Worm (Caenorhabditis elegans): ENCODE data around the gene F56B3.11.
A peak's percentile ranks its signal among the peaks of the same experiment; 100 is the strongest.

F56B3.11 gene

ce11 chrIV:807027-807516, 10.7 kb upstream of the F56B3.11 start, which contains the start of gene Y55F3BL.6:
Gene Y55F3BL.6, minus strand, starts transcription at chrIV:807077.
- TF ChIP-seq ceh-34 (tag; optimal IDR thresholded peaks at IDR 0.05) (no peak), ahr-1 (tag; optimal IDR thresholded peaks at IDR 0.05) (no peak), ceh-45 (GFP tag; IDR thresholded peaks at IDR 0.05) (no peak), T23F11.4 (GFP tag; optimal IDR thresholded peaks at IDR 0.05) (no peak), pax-1 (tag; optimal IDR thresholded peaks at IDR 0.05) (no peak), nfya-1 (tag; optimal IDR thresholded peaks at IDR 0.05) (no peak), pqm-1 (tag; optimal IDR thresholded peaks at IDR 0.05) (no peak), gmeb-2 (tag; optimal IDR thresholded peaks at IDR 0.05) (no peak), ttx-3 (tag; optimal IDR thresholded peaks at IDR 0.05) (no peak), rnt-1 (tag; optimal IDR thresholded peaks at IDR 0.05) (no peak), pag-3 (tag; optimal IDR thresholded peaks at IDR 0.05; ENCODE audit: borderline replicate concordance) (no peak)

- TF ChIP-seq ztf-16 (tag; optimal IDR thresholded peaks at IDR 0.05) (no peak), ceh-48 (tag; optimal IDR thresholded peaks at IDR 0.05) (peak; percentile 27)
Observed at ce11 chrIV:805693-806092, 9.3 kb upstream of the F56B3.11 start.

ce11 chrIV:804802-805201, 8.4 kb upstream of the F56B3.11 start, which contains the start of gene Y55F3BL.4:
Gene Y55F3BL.4, plus strand, starts transcription at chrIV:805102.
- TF ChIP-seq lim-6 (tag; optimal IDR thresholded peaks at IDR 0.05): no peak
- no peak for TF ChIP-seq ztf-16 (tag; optimal IDR thresholded peaks at IDR 0.05)

ce11 chrIV:801162-801561, 4.8 kb upstream of the F56B3.11 start:
- TF ChIP-seq ahr-1 (tag; optimal IDR thresholded peaks at IDR 0.05) (no peak), ceh-48 (tag; optimal IDR thresholded peaks at IDR 0.05) (no peak), unc-55 (GFP tag; optimal IDR thresholded peaks at IDR 0.05) (no peak), nfya-1 (tag; optimal IDR thresholded peaks at IDR 0.05) (no peak), ceh-14 (tag; optimal IDR thresholded peaks at IDR 0.05) (no peak), zip-5 (tag; optimal IDR thresholded peaks at IDR 0.05) (no peak), hlh-13 (GFP tag; optimal IDR thresholded peaks at IDR 0.05) (no peak), sox-4 (tag; optimal IDR thresholded peaks at IDR 0.05) (no peak), pros-1 (tag; optimal IDR thresholded peaks at IDR 0.05) (no peak), pag-3 (tag; optimal IDR thresholded peaks at IDR 0.05; ENCODE audit: borderline replicate concordance) (no peak), hlh-6 (tag; optimal IDR thresholded peaks at IDR 0.05) (no peak)

DNA sequence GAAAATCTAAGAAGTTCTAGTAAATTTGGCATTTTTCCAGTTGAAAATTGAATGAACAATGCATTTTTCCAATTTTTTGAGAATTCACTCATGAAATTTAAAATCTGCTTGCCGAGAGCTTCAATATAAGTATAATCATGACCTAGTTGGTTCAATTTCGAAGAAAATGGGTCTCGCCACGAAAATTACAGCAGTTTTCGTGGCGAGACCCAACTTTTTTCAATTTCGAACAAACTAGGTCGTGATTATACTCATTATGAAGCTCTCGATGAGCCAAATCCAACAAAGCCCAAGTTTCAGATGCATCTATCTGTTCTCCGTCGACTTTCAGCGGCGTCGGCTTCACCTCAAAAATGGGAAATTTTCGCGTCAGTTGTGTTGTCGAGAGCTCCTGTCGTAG, 4.1 kb upstream of the F56B3.11 start, which contains the start of gene mrpl-46:
Gene mrpl-46 (plus strand): TSS at position 301 of the 400 bp plus-strand sequence.
- no peak for TF ChIP-seq pat-9 (tag; optimal IDR thresholded peaks at IDR 0.05)
- no peak for TF ChIP-seq Y22D7AL.16 (tag; optimal IDR thresholded peaks at IDR 0.05)
- TF ChIP-seq ceh-48 (tag; optimal IDR thresholded peaks at IDR 0.05): no peak
- TF ChIP-seq ceh-14 (tag; optimal IDR thresholded peaks at IDR 0.05): no peak
- TF ChIP-seq ceh-9 (tag; optimal IDR thresholded peaks at IDR 0.05): no peak
- TF ChIP-seq lin-11 (tag; optimal IDR thresholded peaks at IDR 0.05): no peak
- no peak for TF ChIP-seq gmeb-2 (tag; optimal IDR thresholded peaks at IDR 0.05)

ce11 chrIV:795383-795872, 943 bp downstream of the F56B3.11 start, which contains the start of gene skr-18:
Gene skr-18, minus strand, starts transcription at chrIV:795433.
- TF ChIP-seq unc-55 (GFP tag; optimal IDR thresholded peaks at IDR 0.05) (no peak), che-1 (tag; optimal IDR thresholded peaks at IDR 0.05) (no peak), pat-9 (tag; optimal IDR thresholded peaks at IDR 0.05) (no peak), npax-4 (tag; optimal IDR thresholded peaks at IDR 0.05) (no peak), zip-5 (tag; optimal IDR thresholded peaks at IDR 0.05) (no peak), unc-86 (tag; optimal IDR thresholded peaks at IDR 0.05) (no peak), C08G9.2 (tag; optimal IDR thresholded peaks at IDR 0.05) (no peak), tbx-7 (tag; optimal IDR thresholded peaks at IDR 0.05) (no peak), dve-1 (tag; optimal IDR thresholded peaks at IDR 0.05) (no peak), unc-3 (GFP tag; conservative IDR thresholded peaks at IDR 0.05) (no peak), unc-3 (tag; optimal IDR thresholded peaks at IDR 0.05) (no peak), eyg-1 (tag; optimal IDR thresholded peaks at IDR 0.05) (no peak), ttx-3 (tag; optimal IDR thresholded peaks at IDR 0.05) (no peak), K02D7.2 (tag; optimal IDR thresholded peaks at IDR 0.05) (no peak), hlh-8 (tag; optimal IDR thresholded peaks at IDR 0.05) (no peak)
